Fruit fly (Drosophila melanogaster): ENCODE measurements around the gene CG3942.

DNA sequence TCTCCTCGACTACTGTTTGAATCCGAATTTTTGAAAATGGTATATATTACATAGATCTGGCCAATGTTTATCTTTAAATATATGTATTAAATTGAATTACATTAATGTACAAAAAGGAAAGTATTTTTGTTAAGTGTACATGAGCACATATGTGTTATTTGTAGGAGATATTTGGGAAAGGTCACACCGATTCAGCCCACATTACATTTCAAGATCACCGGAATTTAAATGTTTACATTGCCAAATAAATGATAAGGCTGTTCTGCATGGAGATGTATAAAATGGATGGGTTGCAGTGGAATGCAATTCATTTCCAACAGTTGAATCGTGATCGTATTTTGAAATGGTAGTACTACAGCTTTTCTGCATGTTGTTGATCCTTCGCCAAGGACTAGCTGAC is 24.9 kb upstream of the CG3942 start, which contains the start of gene CG3916:
- no peak for TF ChIP-seq Dll (optimal IDR thresholded peaks at IDR 0.05)
- TF ChIP-seq pan (optimal IDR thresholded peaks at IDR 0.05): no peak
- no peak for TF ChIP-seq psq (optimal IDR thresholded peaks at IDR 0.05)

Measured in whole organism.